Worm (Caenorhabditis elegans): ENCODE results near the gene srt-13.

- TF ChIP-seq pha-4 (tag; optimal IDR thresholded peaks at IDR 0.05): no peak
- no peak for TF ChIP-seq ceh-100 (GFP tag; IDR thresholded peaks at IDR 0.05)
- TF ChIP-seq tbp1 (GFP tag; optimal IDR thresholded peaks at IDR 0.05): no peak
- no peak for TF ChIP-seq unc-130 (GFP tag; optimal IDR thresholded peaks at IDR 0.05)
- no peak for TF ChIP-seq let-526 (GFP tag; IDR thresholded peaks at IDR 0.05)
- no peak for TF ChIP-seq attf-6 (GFP tag; IDR thresholded peaks at IDR 0.05)
- no peak for TF ChIP-seq F39B2.1 (GFP tag; IDR thresholded peaks at IDR 0.05)
- TF ChIP-seq die-1 (tag; optimal IDR thresholded peaks at IDR 0.05): no peak
- TF ChIP-seq nhr-27 (tag; optimal IDR thresholded peaks at IDR 0.05): no peak
- TF ChIP-seq unc-62 (GFP tag; optimal IDR thresholded peaks at IDR 0.05): no peak
- no peak for TF ChIP-seq hsf-1 (GFP tag; IDR thresholded peaks at IDR 0.05)
- TF ChIP-seq nhr-90 (tag; optimal IDR thresholded peaks at IDR 0.05): no peak
- TF ChIP-seq B0336.3 (GFP tag; IDR thresholded peaks at IDR 0.05): no peak
These were observed 48.6 kb upstream of the srt-13 start, which contains the start of gene ZC132.11 for ce11 chrV:4298579-4298978.

Measured in whole organism, young adult.